Fruit fly (Drosophila melanogaster) whole organism, embryonic: ENCODE data around the gene sima.

Experiments used
- ATbp ChIP-seq: fragments of 200-800 bp; sonication (Bioruptor generic); optimal IDR thresholded peaks from 2 replicates; lab custom pipeline; 2017; ENCODE audit warnings: missing biosample characterization, mild to moderate bottlenecking, missing genetic modification characterization, missing genetic modification reagents
- Blimp-1 ChIP-seq: fragments of 200-800 bp; sonication (Bioruptor generic); optimal IDR thresholded peaks from 3 replicates; lab custom pipeline; 2018; ENCODE audit warnings: missing biosample characterization, missing genetic modification characterization, mild to moderate bottlenecking, moderate library complexity, missing genetic modification reagents
- CG13624 ChIP-seq: fragments of 200-800 bp; sonication (Bioruptor generic); optimal IDR thresholded peaks from 2 replicates; lab custom pipeline; 2016; ENCODE audit warnings: missing biosample characterization, missing genetic modification characterization
- CG14441 ChIP-seq: fragments of 200-800 bp; sonication (Bioruptor generic); IDR thresholded peaks from 2 replicates; pipeline ENCODE4 v1.3.6; 2022; ENCODE audit warnings: missing biosample characterization, missing genetic modification characterization
- CG15514 ChIP-seq: fragments of 200-800 bp; sonication (Bioruptor generic); optimal IDR thresholded peaks from 3 replicates; lab custom pipeline; 2017; ENCODE audit warnings: missing biosample characterization, missing genetic modification characterization, mild to moderate bottlenecking, moderate library complexity, missing genetic modification reagents
- CG15601 ChIP-seq: fragments of 200-800 bp; sonication (Bioruptor generic); optimal IDR thresholded peaks from 3 replicates; lab custom pipeline; 2019; ENCODE audit warnings: missing biosample characterization, mild to moderate bottlenecking, missing genetic modification characterization, moderate library complexity
- CG16863 ChIP-seq: fragments of 200-800 bp; sonication (Bioruptor generic); optimal IDR thresholded peaks from 3 replicates; lab custom pipeline; 2016; ENCODE audit warnings: missing biosample characterization, missing genetic modification characterization
- CG17359 ChIP-seq: fragments of 200-800 bp; sonication (Bioruptor generic); optimal IDR thresholded peaks from 3 replicates; lab custom pipeline; 2018; ENCODE audit warnings: missing biosample characterization, mild to moderate bottlenecking, missing genetic modification characterization, moderate library complexity
- CG18262 ChIP-seq: fragments of 200-800 bp; optimal IDR thresholded peaks from 3 replicates; lab custom pipeline; 2019; ENCODE audit warnings: missing biosample characterization, mild to moderate bottlenecking, missing genetic modification characterization, moderate library complexity
- CG1832 ChIP-seq: fragments of 200-800 bp; sonication (Bioruptor generic); optimal IDR thresholded peaks from 2 replicates; lab custom pipeline; 2017; ENCODE audit warnings: missing biosample characterization, mild to moderate bottlenecking, missing genetic modification characterization, inconsistent platforms
- CG18476 ChIP-seq: fragments of 200-800 bp; sonication (Bioruptor generic); optimal IDR thresholded peaks from 2 replicates; lab custom pipeline; 2016; ENCODE audit warnings: missing biosample characterization, mild to moderate bottlenecking, missing genetic modification characterization
- CG32767 ChIP-seq: fragments of 200-800 bp; sonication (Bioruptor generic); IDR thresholded peaks from 2 replicates; pipeline ENCODE4 v1.3.6; 2022; ENCODE audit warnings: missing biosample characterization, missing genetic modification characterization
- CG4424 ChIP-seq: fragments of 200-800 bp; sonication (Bioruptor generic); optimal IDR thresholded peaks from 3 replicates; lab custom pipeline; 2016; ENCODE audit warnings: missing biosample characterization, missing genetic modification characterization
- CG4730 ChIP-seq: fragments of 200-800 bp; sonication (Bioruptor generic); IDR thresholded peaks from 2 replicates; pipeline ENCODE4 v1.3.6; 2022; ENCODE audit warnings: missing biosample characterization, missing genetic modification characterization
- CG6272 ChIP-seq: fragments of 200-800 bp; sonication (Bioruptor generic); IDR thresholded peaks from 2 replicates; pipeline ENCODE4 v1.3.6; 2022; ENCODE audit warnings: missing biosample characterization, missing genetic modification characterization
- CG7839 ChIP-seq: fragments of 200-800 bp; sonication (Bioruptor generic); optimal IDR thresholded peaks from 3 replicates; lab custom pipeline; 2018; ENCODE audit warnings: missing biosample characterization, mild to moderate bottlenecking, missing genetic modification characterization, moderate library complexity
- CG8290 ChIP-seq, 3 experiments: fragments of 200-800 bp; sonication (Bioruptor generic); optimal IDR thresholded peaks; 2 replicates each; lab custom pipeline; 2016 to 2019; ENCODE audit warnings: missing biosample characterization in 3 of 3, missing genetic modification characterization in 3 of 3, mild to moderate bottlenecking in 2 of 3, moderate library complexity in 1 of 3
- CG8924 ChIP-seq: fragments of 200-800 bp; optimal IDR thresholded peaks from 3 replicates; lab custom pipeline; 2019; ENCODE audit warnings: missing biosample characterization, mild to moderate bottlenecking, missing genetic modification characterization, moderate library complexity
- CG9215 ChIP-seq: fragments of 200-800 bp; sonication (Bioruptor generic); IDR thresholded peaks from 2 replicates; pipeline ENCODE4 v1.3.6; 2022; ENCODE audit warnings: missing biosample characterization, missing genetic modification characterization
- D19A ChIP-seq: fragments of 200-800 bp; optimal IDR thresholded peaks from 3 replicates; lab custom pipeline; 2019; ENCODE audit warnings: missing biosample characterization, mild to moderate bottlenecking, missing genetic modification characterization, moderate library complexity
- Eip74EF ChIP-seq, 2 experiments: fragments of 200-800 bp in 1 of 2; fragments of >200 bp in 1 of 2; sonication (Bioruptor generic) in 1 of 2; optimal IDR thresholded peaks; 2 replicates each; lab custom pipeline; 2017 to 2019; ENCODE audit warnings: missing biosample characterization in 2 of 2, missing genetic modification characterization in 2 of 2, mild to moderate bottlenecking in 1 of 2, moderate library complexity in 1 of 2
- Myb ChIP-seq: fragments of 200-800 bp; sonication (Bioruptor generic); optimal IDR thresholded peaks from 2 replicates; lab custom pipeline; 2016; ENCODE audit warnings: missing biosample characterization, missing genetic modification characterization
- Nf-YA ChIP-seq: fragments of 200-800 bp; sonication (Bioruptor generic); IDR thresholded peaks from 2 replicates; pipeline ENCODE4 v1.3.6; 2022; ENCODE audit warnings: missing biosample characterization, missing genetic modification characterization
- Scr ChIP-seq: fragments of 200-800 bp; sonication (Bioruptor generic); IDR thresholded peaks from 2 replicates; pipeline ENCODE4 v1.3.6; 2022; ENCODE audit warnings: missing biosample characterization, missing genetic modification characterization; ENCODE audit not compliant: partially characterized antibody
- Taf1 ChIP-seq: fragments of 200-800 bp; sonication (Bioruptor generic); IDR thresholded peaks from 2 replicates; pipeline ENCODE4 v1.3.6; 2022; ENCODE audit warnings: missing biosample characterization, missing genetic modification characterization
- Vsx1 ChIP-seq: fragments of 200-800 bp; sonication (Bioruptor generic); optimal IDR thresholded peaks from 2 replicates; lab custom pipeline; 2017; ENCODE audit warnings: missing biosample characterization, mild to moderate bottlenecking, missing genetic modification characterization, missing genetic modification reagents
- Xbp1 ChIP-seq: fragments of 200-800 bp; sonication (Bioruptor generic); optimal IDR thresholded peaks from 3 replicates; lab custom pipeline; 2016; ENCODE audit warnings: missing biosample characterization, mild to moderate bottlenecking, missing genetic modification characterization
- abd-A ChIP-seq: fragments of 200-800 bp; sonication (Bioruptor generic); optimal IDR thresholded peaks from 3 replicates; lab custom pipeline; 2019; ENCODE audit warnings: missing biosample characterization, mild to moderate bottlenecking, missing genetic modification characterization, moderate library complexity
- chinmo ChIP-seq: fragments of 200-800 bp; sonication (Bioruptor generic); IDR thresholded peaks from 4 replicates; pipeline ENCODE4 v1.3.6; 2022; ENCODE audit warnings: missing biosample characterization, missing genetic modification characterization; ENCODE audit not compliant: partially characterized antibody
- cwo ChIP-seq: fragments of 200-800 bp; sonication (Bioruptor generic); optimal IDR thresholded peaks from 3 replicates; lab custom pipeline; 2017; ENCODE audit warnings: missing biosample characterization, missing genetic modification characterization, mild to moderate bottlenecking, moderate library complexity, missing genetic modification reagents
- danr ChIP-seq: fragments of 200-800 bp; sonication (Bioruptor generic); IDR thresholded peaks from 2 replicates; pipeline ENCODE4 v1.3.6; 2022; ENCODE audit warnings: missing biosample characterization, missing genetic modification characterization
- fd64A ChIP-seq: fragments of 200-800 bp; sonication (Bioruptor generic); optimal IDR thresholded peaks from 3 replicates; lab custom pipeline; 2018; ENCODE audit warnings: missing biosample characterization, mild to moderate bottlenecking, missing genetic modification characterization
- fd96Cb ChIP-seq: fragments of 200-800 bp; sonication (Bioruptor generic); optimal IDR thresholded peaks from 2 replicates; lab custom pipeline; 2018; ENCODE audit warnings: missing biosample characterization, mild to moderate bottlenecking, missing genetic modification characterization, moderate library complexity
- gfzf ChIP-seq: fragments of 200-800 bp; sonication (Bioruptor generic); optimal IDR thresholded peaks from 2 replicates; lab custom pipeline; 2016; ENCODE audit warnings: missing biosample characterization, mild to moderate bottlenecking, missing genetic modification characterization, moderate library complexity
- klu ChIP-seq: fragments of 200-800 bp; sonication (Bioruptor generic); IDR thresholded peaks from 2 replicates; pipeline ENCODE4 v1.3.6; 2022; ENCODE audit warnings: missing biosample characterization, missing genetic modification characterization
- lilli ChIP-seq: fragments of 200-800 bp; sonication (Bioruptor generic); optimal IDR thresholded peaks from 3 replicates; lab custom pipeline; 2016; ENCODE audit warnings: missing biosample characterization, missing genetic modification characterization
- phol ChIP-seq: fragments of 200-800 bp; sonication (Bioruptor generic); optimal IDR thresholded peaks from 3 replicates; lab custom pipeline; 2018; ENCODE audit warnings: missing biosample characterization, mild to moderate bottlenecking, missing genetic modification characterization, moderate library complexity
- psq ChIP-seq: fragments of 200-800 bp; sonication (Bioruptor generic); optimal IDR thresholded peaks from 2 replicates; lab custom pipeline; 2017; ENCODE audit warnings: missing biosample characterization, missing genetic modification characterization
- sob ChIP-seq: fragments of 200-800 bp; sonication (Bioruptor generic); IDR thresholded peaks from 2 replicates; pipeline ENCODE4 v1.3.6; 2022; ENCODE audit warnings: missing biosample characterization, missing genetic modification characterization
- ssp ChIP-seq: fragments of 200-800 bp; sonication (Bioruptor generic); IDR thresholded peaks from 2 replicates; pipeline ENCODE4 v1.3.6; 2022; ENCODE audit warnings: missing biosample characterization, missing genetic modification characterization
- tap ChIP-seq: fragments of 200-800 bp; optimal IDR thresholded peaks from 3 replicates; lab custom pipeline; 2019; ENCODE audit warnings: missing biosample characterization, mild to moderate bottlenecking, missing genetic modification characterization, moderate library complexity
- tin ChIP-seq: fragments of 200-800 bp; sonication (Bioruptor generic); optimal IDR thresholded peaks from 3 replicates; lab custom pipeline; 2016; ENCODE audit warnings: missing biosample characterization, missing genetic modification characterization
- ttk ChIP-seq: fragments of 200-800 bp; sonication (Bioruptor generic); IDR thresholded peaks from 2 replicates; pipeline ENCODE4 v2.1.2; 2022; ENCODE audit warnings: missing biosample characterization, missing genetic modification characterization
- twi ChIP-seq: fragments of 200-800 bp; optimal IDR thresholded peaks from 2 replicates; lab custom pipeline; 2019; ENCODE audit warnings: missing biosample characterization, mild to moderate bottlenecking, missing genetic modification characterization, moderate library complexity
- vnd ChIP-seq: fragments of 200-800 bp; sonication (Bioruptor generic); IDR thresholded peaks from 3 replicates; pipeline ENCODE4 v1.3.6; 2022; ENCODE audit warnings: missing biosample characterization, missing genetic modification characterization; ENCODE audit not compliant: partially characterized antibody
- wor ChIP-seq: fragments of 200-800 bp; sonication (Bioruptor generic); IDR thresholded peaks from 2 replicates; pipeline ENCODE4 v1.3.6; 2022; ENCODE audit warnings: missing biosample characterization, missing genetic modification characterization
- zfh1 ChIP-seq: fragments of 200-800 bp; sonication (Bioruptor generic); IDR thresholded peaks from 3 replicates; pipeline ENCODE4 v1.3.6; 2022; ENCODE audit warnings: missing biosample characterization, missing genetic modification characterization

The sima gene

DNA sequence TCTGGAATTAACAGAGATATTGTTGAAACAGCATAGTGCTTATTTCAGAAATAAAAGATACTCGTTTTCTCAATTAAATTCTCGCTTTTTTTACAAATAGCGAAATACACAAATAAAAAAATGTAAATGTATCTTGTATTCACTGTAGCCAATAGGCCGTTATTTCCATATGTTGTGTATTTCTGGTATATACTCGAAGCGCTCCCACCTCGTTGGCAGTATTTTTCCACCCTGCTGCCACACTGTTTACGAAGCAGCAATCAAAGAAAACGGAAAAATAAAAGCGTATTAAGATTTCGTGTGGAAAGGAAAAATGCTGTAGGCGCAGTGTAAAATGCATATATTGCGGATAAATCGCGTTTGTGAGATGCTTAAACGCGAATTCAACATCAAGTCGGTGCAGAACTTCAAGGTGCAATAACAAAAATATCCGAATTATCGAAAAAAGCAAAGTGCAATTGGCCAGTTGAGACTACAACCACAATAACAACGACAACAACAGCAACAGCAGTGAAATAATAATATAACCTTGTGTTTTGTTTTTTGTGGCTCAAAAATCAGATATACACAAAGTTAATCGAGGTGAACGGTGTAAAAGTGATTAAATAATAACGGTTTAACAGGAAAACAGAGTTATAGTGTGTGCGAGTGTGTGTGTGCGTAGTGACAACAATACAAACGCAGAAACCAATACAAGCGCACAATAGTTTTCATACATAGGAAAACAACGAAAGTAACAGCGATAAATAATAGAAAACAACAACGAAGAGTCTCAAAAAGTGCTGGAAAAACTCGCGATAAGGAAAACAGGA lies at the start of gene sima (continued):
- TF ChIP-seq CG15601 (peak; percentile 40), CG18476 (GFP tag; lab: Kevin White, UChicago) (no peak), D19A (tag; lab: Kevin White, UChicago) (peak; percentile 75), phol (tag; lab: Kevin White, UChicago) (peak; percentile 37), CG13624 (GFP tag; lab: Kevin White, UChicago) (peak; percentile 58), tap (tag; lab: Kevin White, UChicago) (peak; percentile 3), CG18262 (tag; lab: Kevin White, UChicago) (peak; percentile 23), Vsx1 (GFP tag; lab: Kevin White, UChicago) (peak; percentile 47), Eip74EF (GFP tag; optimal IDR thresholded peaks at IDR 0.05; lab: Kevin White, UChicago) (peak in 1 of 2 experiments; percentile 6), tin (peak; percentile 17), Nf-YA (GFP tag; lab: Robert Waterston, UW) (no peak), ssp (GFP tag; lab: Robert Waterston, UW) (peak; percentile 39), CG8924 (tag; lab: Kevin White, UChicago) (peak; percentile 55), CG14441 (peak; percentile 59), klu (GFP tag; lab: Robert Waterston, UW) (no peak), wor (GFP tag; lab: Robert Waterston, UW) (no peak), twi (tag; lab: Kevin White, UChicago) (peak; percentile 35), CG7839 (tag; lab: Kevin White, UChicago) (peak; percentile 47), CG1832 (GFP tag; lab: Kevin White, UChicago) (no peak), CG32767 (GFP tag; lab: Robert Waterston, UW) (no peak), vnd (GFP tag; lab: Robert Waterston, UW) (no peak), gfzf (GFP tag; lab: Kevin White, UChicago) (peak; percentile 96), Myb (GFP tag; lab: Kevin White, UChicago) (peak; percentile 88), fd96Cb (tag; lab: Kevin White, UChicago) (no peak), ATbp (GFP tag; lab: Kevin White, UChicago) (no peak), Scr (GFP tag; lab: Robert Waterston, UW) (peak; percentile 32; the same call in 1 of the 2 replicates), sob (0 out of 2 replicates have a peak, but pooled peaks have one; percentile 26), chinmo (GFP tag; lab: Robert Waterston, UW) (peak; percentile 87; the same call in 2 of the 4 replicates), cwo (GFP tag; lab: Kevin White, UChicago) (peak; percentile 43), fd64A (GFP tag; lab: Kevin White, UChicago) (no peak), abd-A (tag; lab: Kevin White, UChicago) (peak; percentile 61), CG8290 (GFP tag; optimal IDR thresholded peaks at IDR 0.05; lab: Kevin White, UChicago) (no peak), CG8290 (tag; optimal IDR thresholded peaks at IDR 0.05; lab: Kevin White, UChicago) (peak in 1 of 2 experiments; percentile 66), Taf1 (0 out of 2 replicates have a peak, but pooled peaks have one; percentile 33), CG9215 (0 out of 2 replicates have a peak, but pooled peaks have one; percentile 26), danr (no peak), lilli (peak; percentile 66), zfh1 (0 out of 3 replicates have a peak, but pooled peaks have one; percentile 32), ttk (GFP tag; lab: Robert Waterston, UW) (peak; percentile 30), CG4424 (peak; percentile 10), CG17359 (tag; lab: Kevin White, UChicago) (peak; percentile 41), psq (GFP tag; lab: Kevin White, UChicago) (peak; percentile 98), Blimp-1 (GFP tag; lab: Kevin White, UChicago) (peak; percentile 17), CG15514 (peak; percentile 57), Xbp1 (GFP tag; lab: Kevin White, UChicago) (peak; percentile 57), CG16863 (GFP tag; lab: Kevin White, UChicago) (peak; percentile 23), CG4730 (GFP tag; lab: Robert Waterston, UW) (peak; percentile 20; the same call in 1 of the 2 replicates), CG6272 (GFP tag; lab: Robert Waterston, UW) (no peak)
